Worm (Caenorhabditis elegans) whole organism, early embryonic: ENCODE measurements around the gene arx-3.

Source experiments
- B0310.2 ChIP-seq: sonication (generic microtip); optimal IDR thresholded peaks from 2 replicates; lab custom pipeline; 2016; ENCODE audit warnings: mild to moderate bottlenecking, missing genetic modification characterization, missing compliant biosample characterization
- F13C5.2 ChIP-seq: sonication (generic microtip); optimal IDR thresholded peaks from 2 replicates; lab custom pipeline; 2017; ENCODE audit warnings: mild to moderate bottlenecking, missing genetic modification characterization, inconsistent platforms, missing compliant biosample characterization
- aly-1 ChIP-seq: sonication (generic microtip); optimal IDR thresholded peaks from 2 replicates; lab custom pipeline; 2016; ENCODE audit warnings: missing genetic modification characterization, missing compliant biosample characterization
- ama-1 ChIP-seq: fragments of 150-350 bp; optimal IDR thresholded peaks from 2 replicates; lab custom pipeline; 2014
- ceh-13 ChIP-seq: fragments of 200-800 bp; sonication (Bioruptor generic); optimal IDR thresholded peaks from 2 replicates; lab custom pipeline; 2018; ENCODE audit warnings: mild to moderate bottlenecking, missing genetic modification characterization, missing compliant biosample characterization
- ceh-36 ChIP-seq: sonication (generic microtip); optimal IDR thresholded peaks from 2 replicates; lab custom pipeline; 2016; ENCODE audit warnings: missing genetic modification characterization, inconsistent platforms, missing compliant biosample characterization
- ets-7 ChIP-seq: sonication (generic microtip); optimal IDR thresholded peaks from 2 replicates; lab custom pipeline; 2016; ENCODE audit warnings: missing genotype, missing genetic modification characterization, missing compliant biosample characterization
- flt-1 ChIP-seq: fragments of 200-800 bp; sonication (Bioruptor generic); IDR thresholded peaks from 2 replicates; pipeline ENCODE4 v1.3.6; 2022; ENCODE audit warnings: missing genetic modification characterization, missing compliant biosample characterization
- hmbx-1 ChIP-seq: sonication (generic microtip); optimal IDR thresholded peaks from 2 replicates; lab custom pipeline; 2016; ENCODE audit warnings: mild to moderate bottlenecking, missing genetic modification characterization, missing compliant biosample characterization
- hmg-4 ChIP-seq: fragments of 200-800 bp; sonication (Bioruptor generic); optimal IDR thresholded peaks from 2 replicates; lab custom pipeline; 2018; ENCODE audit warnings: mild to moderate bottlenecking, missing genetic modification characterization, missing compliant biosample characterization
- hnd-1 ChIP-seq: sonication (generic microtip); optimal IDR thresholded peaks from 2 replicates; lab custom pipeline; 2016; ENCODE audit warnings: missing genetic modification characterization, missing compliant biosample characterization
- pes-1 ChIP-seq: fragments of 200-800 bp; sonication (Bioruptor generic); IDR thresholded peaks from 2 replicates; pipeline ENCODE4 v1.3.6; 2022; ENCODE audit warnings: missing genetic modification reagents, missing genetic modification characterization, missing compliant biosample characterization
- scrt-1 ChIP-seq: fragments of 200-800 bp; sonication (Bioruptor generic); IDR thresholded peaks from 2 replicates; pipeline ENCODE4 v1.3.6; 2022; ENCODE audit warnings: missing genetic modification characterization, missing compliant biosample characterization
- sea-1 ChIP-seq: fragments of 200-800 bp; sonication (Bioruptor generic); conservative IDR thresholded peaks from 2 replicates; pipeline ENCODE4 v1.3.6; 2022; ENCODE audit warnings: missing genetic modification characterization, missing compliant biosample characterization
- tbx-11 ChIP-seq: fragments of 200-800 bp; sonication (Bioruptor generic); IDR thresholded peaks from 2 replicates; pipeline ENCODE4 v1.3.6; 2022; ENCODE audit warnings: missing genetic modification characterization, missing compliant biosample characterization
- tbx-37 ChIP-seq: fragments of 200-800 bp; sonication (Bioruptor generic); conservative IDR thresholded peaks from 2 replicates; pipeline ENCODE4 v1.3.6; 2022; ENCODE audit warnings: missing genetic modification reagents, missing genetic modification characterization, missing compliant biosample characterization
- tra-4 ChIP-seq: sonication (generic microtip); optimal IDR thresholded peaks from 2 replicates; lab custom pipeline; 2017; ENCODE audit warnings: missing genetic modification characterization, missing compliant biosample characterization

Gene arx-3

DNA sequence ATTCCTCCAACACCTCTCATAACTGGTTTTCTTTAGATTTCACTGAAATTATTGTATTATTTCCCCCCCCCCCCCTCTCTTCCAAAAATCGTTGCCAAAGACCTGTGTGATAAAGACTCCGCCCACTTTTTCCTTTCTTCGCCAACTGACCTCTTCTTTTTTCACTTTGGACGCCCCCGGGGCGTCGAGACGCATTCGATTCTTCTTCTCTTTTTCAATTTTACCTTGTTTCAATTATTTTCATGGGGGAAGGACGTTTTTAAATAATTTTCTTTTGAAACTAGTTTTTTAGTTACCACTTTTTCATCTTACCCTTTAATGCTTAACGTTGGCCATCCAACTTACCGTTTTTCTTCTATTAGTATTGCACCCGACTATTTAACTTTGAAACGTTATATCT, 40.3 kb downstream of the arx-3 start:
- TF ChIP-seq ceh-13 (GFP tag; lab: Kevin White, UChicago) (no peak), ets-7 (no peak), hnd-1 (tag; lab: Kevin White, UChicago) (no peak)

DNA sequence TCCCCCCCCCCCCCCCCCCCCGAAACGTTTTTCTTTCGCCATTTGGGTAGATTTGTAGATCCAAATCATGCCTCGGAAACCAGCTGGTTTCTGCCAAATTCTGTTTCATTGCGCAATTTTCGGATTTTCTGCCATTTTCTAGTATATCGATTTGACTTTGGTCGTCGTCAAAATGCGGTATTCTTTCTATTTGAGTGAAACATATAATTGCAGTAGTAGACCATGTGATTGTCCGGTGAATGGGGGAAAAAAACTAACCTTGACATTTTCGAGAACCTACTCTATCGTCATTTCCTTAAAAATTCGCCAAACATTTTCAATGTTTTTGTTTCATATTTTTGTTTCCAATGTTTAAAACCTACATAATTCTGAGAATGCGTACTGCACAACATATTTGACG, 42.6 kb downstream of the arx-3 start:
- TF ChIP-seq F13C5.2 (tag; lab: Kevin White, UChicago) (no peak), hnd-1 (tag; lab: Kevin White, UChicago) (no peak), scrt-1 (no peak), pes-1 (GFP tag; lab: Robert Waterston, UW) (no peak), sea-1 (GFP tag; lab: Robert Waterston, UW) (no peak), ceh-13 (GFP tag; lab: Kevin White, UChicago) (no peak), hmg-4 (GFP tag; lab: Kevin White, UChicago) (no peak), ets-7 (no peak), ceh-36 (no peak), ama-1 (lab: Kevin White, UChicago) (no peak), tbx-11 (GFP tag; lab: Robert Waterston, UW) (no peak), hmbx-1 (tag; lab: Kevin White, UChicago) (no peak), B0310.2 (tag; lab: Kevin White, UChicago) (no peak), flt-1 (no peak), tbx-37 (GFP tag; lab: Robert Waterston, UW) (no peak)

DNA sequence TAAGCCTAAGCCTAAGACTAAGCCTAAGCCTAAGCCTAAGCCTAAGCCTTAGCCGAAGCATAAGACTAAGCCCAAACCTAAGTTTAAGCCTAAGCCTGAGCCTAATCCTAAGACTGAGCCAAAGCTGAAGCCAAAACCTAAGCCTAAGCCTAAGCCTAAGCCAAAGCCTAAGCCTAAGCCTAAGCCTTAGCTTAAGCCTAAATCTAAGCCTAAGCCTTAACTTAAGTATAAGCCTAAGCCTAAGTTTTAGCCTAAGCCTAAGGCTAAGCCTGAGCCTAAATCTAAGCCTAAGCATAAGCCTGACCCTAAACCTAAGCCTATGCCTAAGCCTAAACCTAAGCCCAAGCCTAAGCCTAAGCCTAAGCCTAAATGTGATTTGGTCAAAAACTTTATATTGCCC, 43.1 kb downstream of the arx-3 start:
- TF ChIP-seq ceh-36 (peak; percentile 89), ceh-13 (GFP tag; lab: Kevin White, UChicago) (no peak), hmbx-1 (tag; lab: Kevin White, UChicago) (no peak)

DNA sequence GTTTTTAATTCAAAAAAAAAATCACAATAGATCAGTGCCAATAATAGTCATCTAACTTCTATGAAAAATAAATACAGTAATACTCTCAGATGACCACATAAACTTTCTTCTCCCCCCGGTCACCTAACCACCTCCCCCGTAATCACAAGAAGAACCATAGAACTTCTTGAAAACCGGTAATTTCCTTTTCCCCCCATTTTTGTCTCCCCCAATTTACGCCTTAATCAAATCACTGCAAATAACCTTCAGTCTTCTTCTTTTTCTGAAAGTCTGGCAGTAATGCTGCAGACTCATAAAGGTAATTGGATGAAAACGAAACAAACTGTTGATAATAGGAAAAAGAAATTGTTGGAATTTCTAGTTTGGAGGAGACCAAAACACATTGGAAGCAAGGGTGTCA, 43.8 kb downstream of the arx-3 start:
- no peak for TF ChIP-seq sea-1 (GFP tag; lab: Robert Waterston, UW)
- no peak for TF ChIP-seq tra-4 (tag; lab: Kevin White, UChicago)
- no peak for TF ChIP-seq ama-1 (lab: Kevin White, UChicago)
- no peak for TF ChIP-seq hnd-1 (tag; lab: Kevin White, UChicago)
- TF ChIP-seq hmbx-1 (tag; lab: Kevin White, UChicago), result no peak
- no peak for TF ChIP-seq flt-1
- no peak for TF ChIP-seq aly-1 (tag; lab: Kevin White, UChicago)
- TF ChIP-seq tbx-11 (GFP tag; lab: Robert Waterston, UW), result no peak
- TF ChIP-seq F13C5.2 (tag; lab: Kevin White, UChicago), result no peak
- no peak for TF ChIP-seq scrt-1
- TF ChIP-seq B0310.2 (tag; lab: Kevin White, UChicago), result no peak
- no peak for TF ChIP-seq hmg-4 (GFP tag; lab: Kevin White, UChicago)

DNA sequence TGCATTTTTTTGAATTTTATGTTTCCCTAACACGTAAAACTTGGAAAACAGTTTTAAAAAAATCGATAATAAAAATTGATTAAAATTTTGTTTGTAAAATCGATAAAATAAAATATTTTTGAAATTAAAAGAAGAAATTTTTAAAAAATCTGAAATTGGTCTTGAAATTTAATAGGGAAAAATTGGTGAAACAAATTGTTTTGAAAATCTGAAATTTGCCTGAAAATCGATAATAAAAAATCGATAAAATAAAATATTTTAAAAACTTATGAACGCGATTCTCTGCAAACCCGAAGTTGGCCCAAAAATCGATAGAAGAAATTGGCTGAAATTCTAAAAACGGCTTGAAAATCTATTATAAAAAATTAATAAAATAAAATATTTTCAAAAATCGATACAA, 44.5 kb downstream of the arx-3 start:
- TF ChIP-seq sea-1 (GFP tag; lab: Robert Waterston, UW), result no peak

- no peak for TF ChIP-seq tra-4 (tag; lab: Kevin White, UChicago)
- no peak for TF ChIP-seq ceh-13 (GFP tag; lab: Kevin White, UChicago)
- no peak for TF ChIP-seq tbx-11 (GFP tag; lab: Robert Waterston, UW)
These were observed 45.2 kb downstream of the arx-3 start for ce11 chrIII:12013054-12013453.

ce11 chrIII:12009764-12010163, 48.5 kb downstream of the arx-3 start:
- TF ChIP-seq hmbx-1 (tag; lab: Kevin White, UChicago), result no peak
- no peak for TF ChIP-seq B0310.2 (tag; lab: Kevin White, UChicago)
- TF ChIP-seq hmg-4 (GFP tag; lab: Kevin White, UChicago), result no peak
- no peak for TF ChIP-seq ceh-36
- no peak for TF ChIP-seq scrt-1
- no peak for TF ChIP-seq tra-4 (tag; lab: Kevin White, UChicago)
- no peak for TF ChIP-seq ama-1 (lab: Kevin White, UChicago)
- no peak for TF ChIP-seq tbx-11 (GFP tag; lab: Robert Waterston, UW)
- no peak for TF ChIP-seq ceh-13 (GFP tag; lab: Kevin White, UChicago)
- TF ChIP-seq pes-1 (GFP tag; lab: Robert Waterston, UW), result no peak
- no peak for TF ChIP-seq ets-7
- TF ChIP-seq aly-1 (tag; lab: Kevin White, UChicago), result no peak
- no peak for TF ChIP-seq flt-1
- TF ChIP-seq tbx-37 (GFP tag; lab: Robert Waterston, UW), result no peak
- no peak for TF ChIP-seq F13C5.2 (tag; lab: Kevin White, UChicago)
- no peak for TF ChIP-seq hnd-1 (tag; lab: Kevin White, UChicago)
- no peak for TF ChIP-seq sea-1 (GFP tag; lab: Robert Waterston, UW)

DNA sequence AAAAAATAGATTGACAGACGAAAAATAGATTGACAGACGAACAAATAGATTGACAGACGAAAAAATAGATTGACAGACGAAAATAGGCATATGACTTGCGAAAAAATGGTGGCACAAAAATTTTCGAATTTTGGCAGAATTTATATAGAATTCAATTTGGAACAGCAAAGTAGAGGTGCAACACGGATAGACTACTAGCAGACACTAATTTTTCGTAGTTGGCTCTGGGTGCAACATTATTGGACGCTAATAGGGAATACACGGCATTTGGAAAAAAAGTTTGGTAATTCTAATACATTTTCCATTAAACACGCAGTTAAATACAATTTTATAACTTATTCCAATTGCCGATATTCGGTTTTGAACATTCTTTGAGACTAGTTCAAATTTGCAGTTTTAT, 48.9 kb downstream of the arx-3 start:
- no peak for TF ChIP-seq B0310.2 (tag; lab: Kevin White, UChicago)

ce11 chrIII:12003264-12003663, 55.0 kb downstream of the arx-3 start:
- TF ChIP-seq pes-1 (GFP tag; lab: Robert Waterston, UW) (no peak), hnd-1 (tag; lab: Kevin White, UChicago) (no peak), hmg-4 (GFP tag; lab: Kevin White, UChicago) (no peak), sea-1 (GFP tag; lab: Robert Waterston, UW) (no peak), ets-7 (no peak), F13C5.2 (tag; lab: Kevin White, UChicago) (no peak), B0310.2 (tag; lab: Kevin White, UChicago) (no peak), tra-4 (tag; lab: Kevin White, UChicago) (no peak)
